Fruit fly (Drosophila melanogaster) whole organism, embryonic: ENCODE measurements around the gene scpr-C.

Experiments
- Atf-2 ChIP-seq: fragments of 200-800 bp; sonication (Bioruptor generic); optimal IDR thresholded peaks from 2 replicates; lab custom pipeline; 2016; ENCODE audit warnings: missing biosample characterization, missing genetic modification characterization
- CG12071 ChIP-seq: fragments of 200-800 bp; sonication (Bioruptor generic); optimal IDR thresholded peaks from 3 replicates; lab custom pipeline; 2018; ENCODE audit warnings: missing biosample characterization, mild to moderate bottlenecking, missing genetic modification characterization
- CG12219 ChIP-seq: fragments of 200-800 bp; sonication (Bioruptor generic); optimal IDR thresholded peaks from 3 replicates; lab custom pipeline; 2018; ENCODE audit warnings: missing biosample characterization, mild to moderate bottlenecking, missing genetic modification characterization
- CG13775 ChIP-seq: fragments of 200-800 bp; sonication (Bioruptor generic); optimal IDR thresholded peaks from 3 replicates; lab custom pipeline; 2017; ENCODE audit warnings: missing biosample characterization, mild to moderate bottlenecking, missing genetic modification characterization
- CG14441 ChIP-seq: fragments of 200-800 bp; sonication (Bioruptor generic); IDR thresholded peaks from 2 replicates; pipeline ENCODE4 v1.3.6; 2022; ENCODE audit warnings: missing biosample characterization, missing genetic modification characterization
- CG14965 ChIP-seq: fragments of 200-800 bp; sonication (Bioruptor generic); optimal IDR thresholded peaks from 2 replicates; lab custom pipeline; 2016; ENCODE audit warnings: missing biosample characterization, missing genetic modification characterization, borderline replicate concordance
- CG17802 ChIP-seq: fragments of 200-800 bp; sonication (Bioruptor generic); optimal IDR thresholded peaks from 2 replicates; lab custom pipeline; 2018; ENCODE audit warnings: missing biosample characterization, mild to moderate bottlenecking, missing genetic modification characterization, moderate library complexity
- CG1792 ChIP-seq: fragments of 200-800 bp; sonication (Bioruptor generic); optimal IDR thresholded peaks from 2 replicates; lab custom pipeline; 2016; ENCODE audit warnings: missing biosample characterization, missing genetic modification characterization
- CG3838 ChIP-seq: fragments of 200-800 bp; sonication (Bioruptor generic); optimal IDR thresholded peaks from 3 replicates; lab custom pipeline; 2016; ENCODE audit warnings: missing biosample characterization, missing genetic modification characterization
- CG4282 ChIP-seq: fragments of 200-800 bp; sonication (Bioruptor generic); optimal IDR thresholded peaks from 2 replicates; lab custom pipeline; 2016; ENCODE audit warnings: missing biosample characterization, missing genetic modification characterization
- CG5180 ChIP-seq: fragments of 200-800 bp; sonication (Bioruptor generic); optimal IDR thresholded peaks from 3 replicates; lab custom pipeline; 2017; ENCODE audit warnings: missing biosample characterization, missing genetic modification characterization, mild to moderate bottlenecking, moderate library complexity, missing genetic modification reagents
- CG6654 ChIP-seq: fragments of 200-800 bp; sonication (Bioruptor generic); optimal IDR thresholded peaks from 2 replicates; lab custom pipeline; 2017; ENCODE audit warnings: missing biosample characterization, mild to moderate bottlenecking, missing genetic modification characterization
- CG7987 ChIP-seq: fragments of 200-800 bp; sonication (Bioruptor generic); optimal IDR thresholded peaks from 2 replicates; lab custom pipeline; 2018; ENCODE audit warnings: missing biosample characterization, mild to moderate bottlenecking, missing genetic modification characterization, moderate library complexity
- CG9817 ChIP-seq: fragments of 200-800 bp; sonication (Bioruptor generic); optimal IDR thresholded peaks from 2 replicates; lab custom pipeline; 2018; ENCODE audit warnings: missing biosample characterization, mild to moderate bottlenecking, missing genetic modification characterization, moderate library complexity
- Chrac-16 ChIP-seq: fragments of 200-800 bp; sonication (Bioruptor generic); optimal IDR thresholded peaks from 3 replicates; lab custom pipeline; 2016; ENCODE audit warnings: missing biosample characterization, missing genetic modification characterization
- CoRest ChIP-seq: fragments of 200-800 bp; sonication (Bioruptor generic); optimal IDR thresholded peaks from 3 replicates; lab custom pipeline; 2018; ENCODE audit warnings: missing biosample characterization, mild to moderate bottlenecking, missing genetic modification characterization, moderate library complexity
- D19A ChIP-seq: fragments of 200-800 bp; optimal IDR thresholded peaks from 3 replicates; lab custom pipeline; 2019; ENCODE audit warnings: missing biosample characterization, mild to moderate bottlenecking, missing genetic modification characterization, moderate library complexity
- Dp ChIP-seq: fragments of 200-800 bp; sonication (Bioruptor generic); optimal IDR thresholded peaks from 2 replicates; lab custom pipeline; 2018; ENCODE audit warnings: missing biosample characterization, mild to moderate bottlenecking, missing genetic modification characterization, moderate library complexity
- ERR ChIP-seq: fragments of 200-800 bp; sonication (Bioruptor generic); optimal IDR thresholded peaks from 2 replicates; lab custom pipeline; 2016; ENCODE audit warnings: missing biosample characterization, missing genetic modification characterization
- Fer1 ChIP-seq: fragments of 200-800 bp; sonication (Bioruptor generic); optimal IDR thresholded peaks from 2 replicates; lab custom pipeline; 2017; ENCODE audit warnings: missing biosample characterization, mild to moderate bottlenecking, missing genetic modification characterization
- Gug ChIP-seq: fragments of 200-800 bp; sonication (Bioruptor generic); IDR thresholded peaks from 4 replicates; pipeline ENCODE4 v1.3.6; 2022; ENCODE audit warnings: missing biosample characterization, missing genetic modification characterization
- Hey ChIP-seq: fragments of 200-800 bp; sonication (Bioruptor generic); optimal IDR thresholded peaks from 3 replicates; lab custom pipeline; 2018; ENCODE audit warnings: missing biosample characterization, mild to moderate bottlenecking, missing genetic modification characterization
- Lpt ChIP-seq: fragments of >200 bp; optimal IDR thresholded peaks from 2 replicates; lab custom pipeline; 2018; ENCODE audit warnings: missing biosample characterization, missing genetic modification characterization
- Mrtf ChIP-seq: fragments of 200-800 bp; sonication (Bioruptor generic); IDR thresholded peaks from 3 replicates; pipeline ENCODE4 v1.3.6; 2022; ENCODE audit warnings: missing biosample characterization, missing genetic modification characterization
- NC2α ChIP-seq: fragments of 200-800 bp; sonication (Bioruptor generic); optimal IDR thresholded peaks from 2 replicates; lab custom pipeline; 2016; ENCODE audit warnings: missing biosample characterization, missing genetic modification characterization
- NfI ChIP-seq: fragments of 200-800 bp; sonication (Bioruptor generic); optimal IDR thresholded peaks from 3 replicates; lab custom pipeline; 2018; ENCODE audit warnings: missing biosample characterization, mild to moderate bottlenecking, missing genetic modification characterization, moderate library complexity
- Oli ChIP-seq: fragments of 200-800 bp; sonication (Bioruptor generic); optimal IDR thresholded peaks from 2 replicates; lab custom pipeline; 2018; ENCODE audit warnings: missing biosample characterization, mild to moderate bottlenecking, missing genetic modification characterization, moderate library complexity
- PHDP ChIP-seq: fragments of 200-800 bp; sonication (Bioruptor generic); optimal IDR thresholded peaks from 3 replicates; lab custom pipeline; 2018; ENCODE audit warnings: missing biosample characterization, mild to moderate bottlenecking, missing genetic modification characterization, moderate library complexity
- Ravus ChIP-seq: fragments of 200-800 bp; sonication (Bioruptor generic); IDR thresholded peaks from 2 replicates; pipeline ENCODE4 v1.3.6; 2022; ENCODE audit warnings: missing biosample characterization, missing genetic modification characterization
- Sry-β ChIP-seq: fragments of 200-800 bp; sonication (Bioruptor generic); optimal IDR thresholded peaks from 2 replicates; lab custom pipeline; 2018; ENCODE audit warnings: missing biosample characterization, mild to moderate bottlenecking, missing genetic modification characterization, moderate library complexity
- crc ChIP-seq: fragments of 200-800 bp; sonication (Bioruptor generic); optimal IDR thresholded peaks from 2 replicates; lab custom pipeline; 2016; ENCODE audit warnings: missing biosample characterization, missing genetic modification characterization
- dmrt11E ChIP-seq: fragments of 200-800 bp; sonication (Bioruptor generic); optimal IDR thresholded peaks from 3 replicates; lab custom pipeline; 2018; ENCODE audit warnings: missing biosample characterization, mild to moderate bottlenecking, missing genetic modification characterization, moderate library complexity
- dysf ChIP-seq: fragments of 200-800 bp; sonication (Bioruptor generic); IDR thresholded peaks from 3 replicates; pipeline ENCODE4 v1.3.6; 2022; ENCODE audit warnings: missing biosample characterization, missing genetic modification characterization
- esg ChIP-seq: fragments of 200-800 bp; sonication (Bioruptor generic); conservative IDR thresholded peaks from 2 replicates; pipeline ENCODE4 v1.3.6; 2022; ENCODE audit warnings: missing biosample characterization, missing genetic modification characterization
- eve ChIP-seq, 2 experiments: fragments of >200 bp; optimal IDR thresholded peaks; 2 replicates each; lab custom pipeline; 2017; ENCODE audit warnings: missing biosample characterization in 2 of 2, missing genetic modification characterization in 2 of 2
- exex ChIP-seq: fragments of 200-800 bp; sonication (Bioruptor generic); optimal IDR thresholded peaks from 4 replicates; lab custom pipeline; 2018; ENCODE audit warnings: missing biosample characterization, mild to moderate bottlenecking, missing genetic modification characterization, moderate library complexity
- gem ChIP-seq: fragments of 200-800 bp; sonication (Bioruptor generic); optimal IDR thresholded peaks from 2 replicates; lab custom pipeline; 2019; ENCODE audit warnings: missing biosample characterization, mild to moderate bottlenecking, missing genetic modification characterization, moderate library complexity
- grn ChIP-seq: fragments of 200-800 bp; sonication (Bioruptor generic); optimal IDR thresholded peaks from 3 replicates; lab custom pipeline; 2017; ENCODE audit warnings: missing biosample characterization, missing genetic modification characterization
- ind ChIP-seq: fragments of 200-800 bp; sonication (Bioruptor generic); optimal IDR thresholded peaks from 3 replicates; lab custom pipeline; 2016; ENCODE audit warnings: missing biosample characterization, missing genetic modification characterization
- jumu ChIP-seq: fragments of 200-800 bp; sonication (Bioruptor generic); optimal IDR thresholded peaks from 3 replicates; lab custom pipeline; 2016; ENCODE audit warnings: missing biosample characterization, missing genetic modification characterization
- kah ChIP-seq: fragments of 200-800 bp; sonication (Bioruptor generic); optimal IDR thresholded peaks from 2 replicates; lab custom pipeline; 2018; ENCODE audit warnings: missing biosample characterization, mild to moderate bottlenecking, missing genetic modification characterization
- luna ChIP-seq: fragments of 200-800 bp; sonication (Bioruptor generic); optimal IDR thresholded peaks from 2 replicates; lab custom pipeline; 2016; ENCODE audit warnings: missing biosample characterization, missing genetic modification characterization
- nmo ChIP-seq: fragments of 200-800 bp; sonication (Bioruptor generic); optimal IDR thresholded peaks from 2 replicates; lab custom pipeline; 2018; ENCODE audit warnings: missing biosample characterization, mild to moderate bottlenecking, missing genetic modification characterization, moderate library complexity
- pfk ChIP-seq: fragments of 200-800 bp; sonication (Bioruptor generic); optimal IDR thresholded peaks from 2 replicates; lab custom pipeline; 2018; ENCODE audit warnings: missing biosample characterization, mild to moderate bottlenecking, missing genetic modification characterization, moderate library complexity
- shn ChIP-seq: fragments of 200-800 bp; sonication (Bioruptor generic); optimal IDR thresholded peaks from 3 replicates; lab custom pipeline; 2016; ENCODE audit warnings: missing biosample characterization, missing genetic modification characterization
- sisA ChIP-seq: fragments of 200-800 bp; sonication (Bioruptor generic); IDR thresholded peaks from 2 replicates; pipeline ENCODE4 v1.3.6; 2022; ENCODE audit warnings: missing biosample characterization, missing genetic modification characterization
- sna ChIP-seq: fragments of 200-800 bp; sonication (Bioruptor generic); IDR thresholded peaks from 2 replicates; pipeline ENCODE4 v1.3.6; 2022; ENCODE audit warnings: missing biosample characterization, missing genetic modification characterization; ENCODE audit not compliant: partially characterized antibody
- sob ChIP-seq: fragments of 200-800 bp; sonication (Bioruptor generic); IDR thresholded peaks from 2 replicates; pipeline ENCODE4 v1.3.6; 2022; ENCODE audit warnings: missing biosample characterization, missing genetic modification characterization
- trh ChIP-seq: fragments of 200-800 bp; sonication (Bioruptor generic); optimal IDR thresholded peaks from 2 replicates; lab custom pipeline; 2016; ENCODE audit warnings: missing biosample characterization, missing genetic modification characterization
- wdn ChIP-seq: fragments of 200-800 bp; sonication (Bioruptor generic); IDR thresholded peaks from 2 replicates; pipeline ENCODE4 v1.3.6; 2022; ENCODE audit warnings: missing biosample characterization, missing genetic modification characterization
- yki ChIP-seq: fragments of >200 bp; optimal IDR thresholded peaks from 3 replicates; lab custom pipeline; 2018

The scpr-C gene

DNA sequence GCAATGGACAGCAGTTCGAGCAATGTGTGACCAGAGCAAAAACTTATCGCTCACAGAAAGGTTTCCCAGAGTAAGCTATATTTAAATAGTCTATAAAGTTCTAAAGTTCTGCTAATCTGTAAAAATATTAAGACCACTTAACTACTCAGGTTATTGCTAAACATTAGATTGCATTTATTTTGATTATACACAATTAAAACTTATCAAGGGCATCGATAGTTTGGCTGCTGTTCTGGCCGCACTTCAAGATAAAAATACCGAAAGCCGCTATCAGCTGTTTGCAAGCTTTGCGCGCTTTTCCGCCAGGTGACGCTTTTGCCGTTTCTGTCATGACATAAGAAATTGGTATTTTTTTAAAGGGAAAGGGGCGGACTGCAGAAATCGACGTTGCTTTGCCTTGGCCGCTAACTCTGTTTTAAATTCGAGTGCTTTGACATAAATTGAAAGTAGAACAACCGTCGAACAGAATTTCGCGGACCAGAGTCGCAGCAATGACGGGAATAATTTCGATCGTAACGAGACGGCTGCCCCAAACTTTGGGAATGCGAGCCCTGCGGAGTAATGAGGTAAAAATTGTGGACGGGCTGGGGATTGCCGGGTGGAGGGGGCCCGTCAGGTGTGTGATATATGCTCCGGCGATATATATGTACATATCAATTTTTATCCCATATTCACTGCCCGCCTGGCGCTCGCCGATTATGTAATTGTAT is 18.8 kb downstream of the scpr-C start, which contains the start of the genes CG17734 and CG5214 (continued):
- TF ChIP-seq CG3838 (no peak), ERR (no peak), eve (GFP tag; optimal IDR thresholded peaks at IDR 0.05; lab: Kevin White, UChicago) (no peak), dmrt11E (tag; lab: Kevin White, UChicago) (no peak), Fer1 (GFP tag; lab: Kevin White, UChicago) (no peak), wdn (GFP tag; lab: Robert Waterston, UW) (no peak), Gug (GFP tag; lab: Robert Waterston, UW) (no peak), CG12219 (GFP tag; lab: Kevin White, UChicago) (no peak), Lpt (GFP tag; lab: Kevin White, UChicago) (no peak), Hey (tag; lab: Kevin White, UChicago) (no peak), Ravus (GFP tag; lab: Robert Waterston, UW) (no peak), CG1792 (GFP tag; lab: Kevin White, UChicago) (peak; percentile 24), D19A (no peak), CG6654 (GFP tag; lab: Kevin White, UChicago) (no peak), CG12071 (GFP tag; lab: Kevin White, UChicago) (no peak), shn (GFP tag; lab: Kevin White, UChicago) (no peak), CG14441 (GFP tag; lab: Robert Waterston, UW) (no peak), kah (GFP tag; lab: Kevin White, UChicago) (no peak), esg (GFP tag; lab: Robert Waterston, UW) (no peak), Chrac-16 (GFP tag; lab: Kevin White, UChicago) (no peak), nmo (GFP tag; lab: Kevin White, UChicago) (no peak), sob (GFP tag; lab: Robert Waterston, UW) (no peak), yki (no peak), CG9817 (tag; lab: Kevin White, UChicago) (no peak), PHDP (tag; lab: Kevin White, UChicago) (no peak), trh (no peak), CG14965 (no peak), Mrtf (GFP tag; lab: Robert Waterston, UW) (no peak), CG5180 (GFP tag; lab: Kevin White, UChicago) (no peak), sisA (GFP tag; lab: Robert Waterston, UW) (no peak), grn (GFP tag; lab: Kevin White, UChicago) (no peak), ind (GFP tag; lab: Kevin White, UChicago) (no peak), Oli (tag; lab: Kevin White, UChicago) (no peak), pfk (GFP tag; lab: Kevin White, UChicago) (no peak), Dp (peak; percentile 38), gem (tag; lab: Kevin White, UChicago) (peak; percentile 46), crc (GFP tag; lab: Kevin White, UChicago) (no peak), Sry-β (GFP tag; lab: Kevin White, UChicago) (no peak), CG7987 (GFP tag; lab: Kevin White, UChicago) (no peak), luna (no peak), CG4282 (GFP tag; lab: Kevin White, UChicago) (no peak), dysf (GFP tag; lab: Robert Waterston, UW) (no peak), CG13775 (no peak), sna (GFP tag; lab: Robert Waterston, UW) (peak; percentile 75), NfI (GFP tag; lab: Kevin White, UChicago) (no peak), Atf-2 (GFP tag; lab: Kevin White, UChicago) (no peak), CG17802 (tag; lab: Kevin White, UChicago) (no peak), CoRest (tag; lab: Kevin White, UChicago) (peak; percentile 55), NC2α (GFP tag; lab: Kevin White, UChicago) (no peak), exex (tag; lab: Kevin White, UChicago) (peak; percentile 35), jumu (GFP tag; lab: Kevin White, UChicago) (no peak)
